Fruit fly (Drosophila melanogaster): ENCODE results near the gene CG17931.

Gene CG17931

DNA sequence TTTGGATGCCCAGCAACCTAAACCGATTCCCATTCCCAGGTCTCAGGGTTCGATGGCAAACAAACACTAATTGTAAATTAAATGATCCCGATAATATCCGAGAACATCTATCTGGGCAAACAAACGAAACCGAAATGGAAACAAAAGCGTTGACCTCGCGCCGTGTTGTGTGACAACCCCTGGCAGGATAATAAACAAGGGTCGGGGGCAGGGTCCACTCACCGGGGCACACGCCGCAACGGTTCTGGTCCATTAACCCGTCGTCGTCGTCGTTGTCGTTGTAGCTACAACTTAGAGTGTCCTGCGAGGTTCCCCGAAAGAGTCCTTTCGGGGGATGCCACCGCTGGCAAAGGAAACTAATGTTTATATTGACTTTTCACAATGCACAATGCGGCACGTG is 29.9 kb upstream of the CG17931 start (continued):
- TF ChIP-seq Neu2 (GFP tag; optimal IDR thresholded peaks at IDR 0.05; ENCODE audit: borderline replicate concordance) (no peak), CG13287 (GFP tag; IDR thresholded peaks at IDR 0.05; ENCODE audit: partially characterized antibody) (no peak), fd64A (GFP tag; optimal IDR thresholded peaks at IDR 0.05) (no peak), shn (GFP tag; optimal IDR thresholded peaks at IDR 0.05) (no peak), CG16813 (GFP tag; IDR thresholded peaks at IDR 0.05; ENCODE audit: partially characterized antibody) (no peak), br (optimal IDR thresholded peaks at IDR 0.05) (no peak), H2.0 (GFP tag; IDR thresholded peaks at IDR 0.05) (no peak), CG4617 (GFP tag; optimal IDR thresholded peaks at IDR 0.05; ENCODE audit: borderline replicate concordance) (no peak), ATbp (GFP tag; optimal IDR thresholded peaks at IDR 0.05) (no peak), CG4360 (GFP tag; IDR thresholded peaks at IDR 0.05) (no peak), tgo (GFP tag; IDR thresholded peaks at IDR 0.05) (no peak), CG2889 (GFP tag; IDR thresholded peaks at IDR 0.05) (no peak), CrebB (tag; optimal IDR thresholded peaks at IDR 0.05) (no peak), Ravus (GFP tag; IDR thresholded peaks at IDR 0.05) (no peak), CG14014 (GFP tag; IDR thresholded peaks at IDR 0.05) (no peak), CG2120 (GFP tag; optimal IDR thresholded peaks at IDR 0.05) (no peak), D (optimal IDR thresholded peaks at IDR 0.05) (peak; percentile 82), D (GFP tag; optimal IDR thresholded peaks at IDR 0.05) (no peak), CG3065 (GFP tag; optimal IDR thresholded peaks at IDR 0.05) (no peak), tll (GFP tag; optimal IDR thresholded peaks at IDR 0.05) (peak in 1 of 2 experiments; percentile 43), CG4404 (GFP tag; IDR thresholded peaks at IDR 0.05) (no peak), gce (GFP tag; IDR thresholded peaks at IDR 0.05) (no peak), sens-2 (GFP tag; IDR thresholded peaks at IDR 0.05) (no peak), zen (tag; optimal IDR thresholded peaks at IDR 0.05) (peak; percentile 51), nerfin-1 (tag; optimal IDR thresholded peaks at IDR 0.05) (no peak), prd (optimal IDR thresholded peaks at IDR 0.05) (no peak), prd (GFP tag; IDR thresholded peaks at IDR 0.05) (no peak), Ets65A (GFP tag) (peak; percentile 22), CG7928 (GFP tag; optimal IDR thresholded peaks at IDR 0.05) (no peak)

dm6 chr3R:16387039-16387438 is 27.8 kb upstream of the CG17931 start:
- TF ChIP-seq ro (GFP tag; IDR thresholded peaks at IDR 0.05) (0 out of 2 replicates have a peak, but pooled peaks have one; percentile 27), D (optimal IDR thresholded peaks at IDR 0.05) (no peak), D (GFP tag; optimal IDR thresholded peaks at IDR 0.05) (no peak)

- TF ChIP-seq Bteb2 (GFP tag; optimal IDR thresholded peaks at IDR 0.05) (no peak), Nf-YC (tag; optimal IDR thresholded peaks at IDR 0.05) (peak; percentile 90), CG32767 (GFP tag; IDR thresholded peaks at IDR 0.05) (peak; percentile 67; the same call in 1 of the 2 replicates), seq (GFP tag; IDR thresholded peaks at IDR 0.05) (peak; percentile 88), ewg (GFP tag; optimal IDR thresholded peaks at IDR 0.05) (peak; percentile 20), Nf-YB (GFP tag; optimal IDR thresholded peaks at IDR 0.05) (peak; percentile 87), fd102C (GFP tag; optimal IDR thresholded peaks at IDR 0.05) (no peak), crol (GFP tag; IDR thresholded peaks at IDR 0.05) (0 out of 2 replicates have a peak, but pooled peaks have one; percentile 24), phol (tag; optimal IDR thresholded peaks at IDR 0.05) (peak; percentile 33)
These were observed 26.3 kb upstream of the CG17931 start for dm6 chr3R:16385586-16385985.
